Fruit fly (Drosophila melanogaster): ENCODE results near the gene CG5498.

dm6 chr3L:20405971-20406948 lies 22.4 kb upstream of the CG5498 start:
- TF ChIP-seq usp (GFP tag; optimal IDR thresholded peaks at IDR 0.05) (no peak), psq (GFP tag; optimal IDR thresholded peaks at IDR 0.05) (no peak), Dfd (GFP tag; optimal IDR thresholded peaks at IDR 0.05) (no peak)

Data from whole organism, wandering third instar larva.